Fruit fly (Drosophila melanogaster): ENCODE results near the gene CG15337.

CG15337 gene

DNA sequence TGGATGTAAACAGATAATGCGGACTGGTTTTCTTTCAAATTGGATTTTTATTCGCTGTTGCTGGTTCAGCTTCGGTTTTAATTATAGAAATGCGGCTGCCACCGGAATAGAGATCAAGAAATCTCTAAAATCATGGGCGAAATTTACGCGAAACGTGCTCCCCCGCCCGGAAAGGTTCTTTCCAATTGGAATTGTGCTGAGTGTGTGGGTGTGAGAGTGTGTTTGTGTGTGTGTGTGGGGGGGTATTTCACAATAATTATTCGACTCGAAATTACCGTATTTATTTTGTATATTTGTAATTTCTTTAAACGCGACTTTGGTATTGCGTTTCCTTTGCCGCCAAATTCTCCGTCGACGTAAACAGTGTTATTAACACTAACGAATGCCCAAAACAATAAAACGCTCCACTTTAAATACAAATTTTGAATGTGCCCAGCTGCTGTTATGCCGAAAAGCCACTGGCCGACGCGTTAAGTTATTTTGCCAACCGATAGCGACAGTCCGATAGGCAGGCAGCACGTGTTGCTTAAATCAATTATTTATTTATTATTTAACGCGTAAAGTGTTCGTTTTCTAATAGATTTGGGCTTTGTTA is 44.0 kb upstream of the CG15337 start, which contains the start of gene Gclc:
Gene Gclc, minus strand, starts transcription at position 431 of the 595 bp plus-strand sequence.
- TF ChIP-seq Pif1A (GFP tag; optimal IDR thresholded peaks at IDR 0.05), result peak; percentile 23
- no peak for TF ChIP-seq CG14655 (GFP tag; optimal IDR thresholded peaks at IDR 0.05)
- TF ChIP-seq D1 (tag; optimal IDR thresholded peaks at IDR 0.05), result no peak
- TF ChIP-seq CG17806 (tag; optimal IDR thresholded peaks at IDR 0.05), result no peak
- peak; percentile 0 for TF ChIP-seq Pif1B (GFP tag; optimal IDR thresholded peaks at IDR 0.05)
- no peak for TF ChIP-seq CG32121 (GFP tag; IDR thresholded peaks at IDR 0.05)
- TF ChIP-seq fd96Ca (GFP tag; IDR thresholded peaks at IDR 0.05), result no peak

- TF ChIP-seq CG32121 (GFP tag; IDR thresholded peaks at IDR 0.05) (no peak), rn (GFP tag; IDR thresholded peaks at IDR 0.05) (no peak), CG13204 (GFP tag; optimal IDR thresholded peaks at IDR 0.05) (no peak)
These were observed 43.0 kb upstream of the CG15337 start, which contains the start of gene CG1575 for dm6 chrX:8116813-8117212. CG1575 (plus strand) TSS chrX:8117012.

- TF ChIP-seq CG4496 (GFP tag; IDR thresholded peaks at IDR 0.05), result no peak
- no peak for TF ChIP-seq fd96Ca (GFP tag; IDR thresholded peaks at IDR 0.05)
- TF ChIP-seq CG14655 (GFP tag; optimal IDR thresholded peaks at IDR 0.05), result no peak
- no peak for TF ChIP-seq CG12605 (GFP tag; IDR thresholded peaks at IDR 0.05)
- TF ChIP-seq CG10348 (GFP tag; IDR thresholded peaks at IDR 0.05), result no peak
- no peak for TF ChIP-seq CG9948 (tag; optimal IDR thresholded peaks at IDR 0.05)
- TF ChIP-seq D1 (tag; optimal IDR thresholded peaks at IDR 0.05), result no peak
- TF ChIP-seq CG17806 (tag; optimal IDR thresholded peaks at IDR 0.05), result no peak
- TF ChIP-seq EcR (GFP tag; optimal IDR thresholded peaks at IDR 0.05), result no peak
- TF ChIP-seq gl (tag; optimal IDR thresholded peaks at IDR 0.05), result no peak
- TF ChIP-seq CG32121 (GFP tag; IDR thresholded peaks at IDR 0.05), result no peak
These were observed 38.9 kb upstream of the CG15337 start, which contains the start of gene CG2260 for dm6 chrX:8120939-8121338. CG2260 (minus strand) TSS chrX:8121147.

dm6 chrX:8122834-8123233 is 37.0 kb upstream of the CG15337 start:
- TF ChIP-seq CG8301 (tag; optimal IDR thresholded peaks at IDR 0.05) (peak; percentile 65), CG8159 (tag; optimal IDR thresholded peaks at IDR 0.05) (peak; percentile 50), CG17806 (tag; optimal IDR thresholded peaks at IDR 0.05) (peak; percentile 33), Pif1B (GFP tag; optimal IDR thresholded peaks at IDR 0.05) (peak; percentile 49), CG4496 (GFP tag; IDR thresholded peaks at IDR 0.05) (peak; percentile 60; the same call in 1 of the 3 replicates), CG12605 (GFP tag; IDR thresholded peaks at IDR 0.05) (peak; percentile 18), CG13204 (GFP tag; optimal IDR thresholded peaks at IDR 0.05) (no peak), CG14655 (GFP tag; optimal IDR thresholded peaks at IDR 0.05) (peak; percentile 66), fd96Ca (GFP tag; IDR thresholded peaks at IDR 0.05) (peak; percentile 57; the same call in 2 of the 3 replicates), Ets98B (GFP tag; IDR thresholded peaks at IDR 0.05) (0 out of 2 replicates have a peak, but pooled peaks have one; percentile 40), Snoo (tag; optimal IDR thresholded peaks at IDR 0.05) (no peak), CG10348 (GFP tag; IDR thresholded peaks at IDR 0.05) (no peak), CG15710 (tag; optimal IDR thresholded peaks at IDR 0.05) (peak; percentile 38), CG9948 (tag; optimal IDR thresholded peaks at IDR 0.05) (peak; percentile 38), CG32121 (GFP tag; IDR thresholded peaks at IDR 0.05) (peak; percentile 62), gl (tag; optimal IDR thresholded peaks at IDR 0.05) (no peak), Pif1A (GFP tag; optimal IDR thresholded peaks at IDR 0.05) (peak; percentile 38), EcR (GFP tag; optimal IDR thresholded peaks at IDR 0.05) (no peak), CG34367 (tag; optimal IDR thresholded peaks at IDR 0.05) (peak; percentile 21), D1 (tag; optimal IDR thresholded peaks at IDR 0.05) (no peak), rn (GFP tag; IDR thresholded peaks at IDR 0.05) (no peak)

- TF ChIP-seq CG8301 (tag; optimal IDR thresholded peaks at IDR 0.05) (peak; percentile 8), CG34367 (tag; optimal IDR thresholded peaks at IDR 0.05) (no peak), rn (GFP tag; IDR thresholded peaks at IDR 0.05) (0 out of 2 replicates have a peak, but pooled peaks have one; percentile 15), CG4496 (GFP tag; IDR thresholded peaks at IDR 0.05) (0 out of 3 replicates have a peak, but pooled peaks have one; percentile 37), CG14655 (GFP tag; optimal IDR thresholded peaks at IDR 0.05) (peak; percentile 45), Ets98B (GFP tag; IDR thresholded peaks at IDR 0.05) (0 out of 2 replicates have a peak, but pooled peaks have one; percentile 13), CG32121 (GFP tag; IDR thresholded peaks at IDR 0.05) (peak; percentile 24; the same call in 1 of the 2 replicates), CG10348 (GFP tag; IDR thresholded peaks at IDR 0.05) (no peak)
These were observed 34.6 kb upstream of the CG15337 start for dm6 chrX:8125224-8125649.

dm6 chrX:8126149-8126548 is 33.7 kb upstream of the CG15337 start:
- no peak for TF ChIP-seq CG13204 (GFP tag; optimal IDR thresholded peaks at IDR 0.05)
- TF ChIP-seq D1 (tag; optimal IDR thresholded peaks at IDR 0.05), result no peak
- TF ChIP-seq CG9948 (tag; optimal IDR thresholded peaks at IDR 0.05), result no peak
- TF ChIP-seq rn (GFP tag; IDR thresholded peaks at IDR 0.05), result no peak
- no peak for TF ChIP-seq CG14655 (GFP tag; optimal IDR thresholded peaks at IDR 0.05)
- no peak for TF ChIP-seq CG15710 (tag; optimal IDR thresholded peaks at IDR 0.05)
- TF ChIP-seq Ets98B (GFP tag; IDR thresholded peaks at IDR 0.05), result peak; percentile 30
- TF ChIP-seq CG17806 (tag; optimal IDR thresholded peaks at IDR 0.05), result no peak
- peak; percentile 42; the same call in 1 of the 3 replicates for TF ChIP-seq fd96Ca (GFP tag; IDR thresholded peaks at IDR 0.05)
- TF ChIP-seq CG8301 (tag; optimal IDR thresholded peaks at IDR 0.05), result peak; percentile 28

Measured in whole organism, pupa.